Fruit fly (Drosophila melanogaster): ENCODE results near the gene CG6638.

dm6 chr3L:8619588-8619987 lies 43.7 kb upstream of the CG6638 start, which contains the start of gene S-Lap2:
- TF ChIP-seq CG14655 (GFP tag; optimal IDR thresholded peaks at IDR 0.05): no peak
- no peak for TF ChIP-seq rn (GFP tag; IDR thresholded peaks at IDR 0.05)
- no peak for TF ChIP-seq CG8301 (tag; optimal IDR thresholded peaks at IDR 0.05)

Measured in whole organism, pupa.